Comparison of ENCODE assay signal across 1 fruit fly cellular context in the genomic region with DNA sequence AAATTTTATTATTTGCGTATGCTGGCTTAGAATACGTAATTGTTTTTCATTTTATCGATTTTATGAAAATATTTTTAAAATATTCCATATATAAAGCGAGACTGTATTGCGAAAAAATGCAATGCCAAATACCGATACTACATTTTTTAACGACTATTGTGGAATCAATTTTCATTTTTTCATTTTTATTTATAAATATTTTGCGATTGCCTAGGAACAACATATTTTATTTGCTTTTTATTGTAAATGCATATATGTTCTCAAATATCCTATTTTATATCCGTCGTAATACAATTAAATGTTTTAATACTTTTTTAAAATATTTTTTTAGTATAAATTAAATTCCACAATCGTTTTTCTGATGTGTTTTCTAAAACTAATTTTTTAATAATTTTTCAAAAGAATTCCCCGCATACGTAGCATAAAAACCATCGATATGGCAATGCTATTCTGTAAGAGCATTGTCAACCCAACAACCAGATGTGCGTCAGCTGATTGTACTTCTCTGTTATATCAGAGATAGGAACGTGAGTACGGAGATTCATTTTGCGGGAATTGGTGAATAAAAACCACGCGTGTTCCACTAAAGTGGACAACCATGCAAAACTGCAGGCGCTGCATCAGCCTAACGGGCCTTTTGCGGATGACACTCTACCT.
TF ChIP-seq lines count a peak whose summit lies in the region.

A gene (plus strand): TSS at position 489 of the 657 bp plus-strand sequence.

TF ChIP-seq in whole organism, embryonic, 481 proteins besides CTCF, POLR2A, EP300 and RAD21 (continued from another document):
- TF ChIP-seq stwl (tag; optimal IDR thresholded peaks at IDR 0.05; lab: Kevin White, UChicago) (no peak), HLH3B (GFP tag; IDR thresholded peaks at IDR 0.05; lab: Robert Waterston, UW) (peak; percentile 45; the same call in 1 of the 2 replicates), CG10274 (GFP tag; optimal IDR thresholded peaks at IDR 0.05; lab: Kevin White, UChicago) (no peak), sob (GFP tag; IDR thresholded peaks at IDR 0.05; lab: Robert Waterston, UW) (0 out of 2 replicates have a peak, but pooled peaks have one; percentile 23), salm (tag; optimal IDR thresholded peaks at IDR 0.05; lab: Kevin White, UChicago) (no peak), gfzf (GFP tag; optimal IDR thresholded peaks at IDR 0.05; lab: Kevin White, UChicago) (no peak), Stat92E (GFP tag; optimal IDR thresholded peaks at IDR 0.05; lab: Kevin White, UChicago) (no peak), CG30403 (GFP tag; optimal IDR thresholded peaks at IDR 0.05; lab: Kevin White, UChicago) (peak; percentile 28), CG14441 (GFP tag; IDR thresholded peaks at IDR 0.05; lab: Robert Waterston, UW) (no peak), CG10431 (GFP tag; optimal IDR thresholded peaks at IDR 0.05; lab: Kevin White, UChicago) (no peak), H15 (GFP tag; IDR thresholded peaks at IDR 0.05; lab: Robert Waterston, UW) (no peak), chinmo (GFP tag; IDR thresholded peaks at IDR 0.05; lab: Robert Waterston, UW; ENCODE audit: partially characterized antibody) (0 out of 4 replicates have a peak, but pooled peaks have one; percentile 14), pfk (GFP tag; optimal IDR thresholded peaks at IDR 0.05; lab: Kevin White, UChicago) (peak; percentile 17), vnd (GFP tag; IDR thresholded peaks at IDR 0.05; lab: Robert Waterston, UW; ENCODE audit: partially characterized antibody) (no peak), fd3F (GFP tag; optimal IDR thresholded peaks at IDR 0.05; lab: Kevin White, UChicago) (peak; percentile 25), CG18262 (tag; optimal IDR thresholded peaks at IDR 0.05; lab: Kevin White, UChicago) (peak; percentile 70), prd (optimal IDR thresholded peaks at IDR 0.05; lab: Kevin White, UChicago) (no peak), prd (GFP tag; IDR thresholded peaks at IDR 0.05; lab: Robert Waterston, UW) (peak; percentile 49; the same call in 1 of the 3 replicates), Nf-YC (tag; optimal IDR thresholded peaks at IDR 0.05; lab: Kevin White, UChicago) (peak; percentile 63), Bdp1 (GFP tag; optimal IDR thresholded peaks at IDR 0.05; lab: Kevin White, UChicago) (no peak), CG5245 (GFP tag; optimal IDR thresholded peaks at IDR 0.05; lab: Kevin White, UChicago) (no peak), Aef1 (GFP tag; IDR thresholded peaks at IDR 0.05; lab: Robert Waterston, UW) (no peak), slp2 (GFP tag; optimal IDR thresholded peaks at IDR 0.05; lab: Kevin White, UChicago) (no peak), D (optimal IDR thresholded peaks at IDR 0.05; lab: Kevin White, UChicago) (no peak), D (GFP tag; optimal IDR thresholded peaks at IDR 0.05; lab: Kevin White, UChicago) (no peak), slou (GFP tag; optimal IDR thresholded peaks at IDR 0.05; lab: Kevin White, UChicago) (no peak), CG33557 (GFP tag; optimal IDR thresholded peaks at IDR 0.05; lab: Kevin White, UChicago) (no peak), HmgZ (tag; optimal IDR thresholded peaks at IDR 0.05; lab: Kevin White, UChicago) (peak; percentile 23), zfh1 (GFP tag; IDR thresholded peaks at IDR 0.05; lab: Robert Waterston, UW) (no peak), pan (optimal IDR thresholded peaks at IDR 0.05; lab: Kevin White, UChicago) (no peak), pan (GFP tag; optimal IDR thresholded peaks at IDR 0.05 in 1 of 2, IDR thresholded peaks at IDR 0.05 in 1 of 2) (peak in 1 of 2 experiments; percentile 36), CG17328 (GFP tag; IDR thresholded peaks at IDR 0.05; lab: Robert Waterston, UW) (peak; percentile 15; the same call in 1 of the 2 replicates), Xbp1 (GFP tag; optimal IDR thresholded peaks at IDR 0.05; lab: Kevin White, UChicago) (peak; percentile 6), CG18011 (GFP tag; optimal IDR thresholded peaks at IDR 0.05; lab: Kevin White, UChicago) (no peak), gem (tag; optimal IDR thresholded peaks at IDR 0.05; lab: Kevin White, UChicago) (peak; percentile 69), CG4617 (GFP tag; optimal IDR thresholded peaks at IDR 0.05; lab: Kevin White, UChicago; ENCODE audit: borderline replicate concordance) (peak; percentile 16), pros (GFP tag; optimal IDR thresholded peaks at IDR 0.05; lab: Kevin White, UChicago) (no peak), run (tag; optimal IDR thresholded peaks at IDR 0.05; lab: Kevin White, UChicago) (no peak), tap (tag; optimal IDR thresholded peaks at IDR 0.05; lab: Kevin White, UChicago) (no peak), CG1233 (GFP tag; optimal IDR thresholded peaks at IDR 0.05; lab: Kevin White, UChicago) (peak; percentile 47), CG5953 (GFP tag; IDR thresholded peaks at IDR 0.05; lab: Robert Waterston, UW) (no peak), CG15601 (tag; optimal IDR thresholded peaks at IDR 0.05; lab: Kevin White, UChicago) (peak; percentile 8), caup (GFP tag; optimal IDR thresholded peaks at IDR 0.05; lab: Kevin White, UChicago; ENCODE audit: severe bottlenecking) (peak; percentile 7), unpg (GFP tag; optimal IDR thresholded peaks at IDR 0.05; lab: Kevin White, UChicago) (peak; percentile 18), fd64A (GFP tag; optimal IDR thresholded peaks at IDR 0.05; lab: Kevin White, UChicago) (no peak), chm (GFP tag; IDR thresholded peaks at IDR 0.05; lab: Robert Waterston, UW) (no peak), row (GFP tag; IDR thresholded peaks at IDR 0.05; lab: Robert Waterston, UW) (peak; percentile 50), bcd (GFP tag; optimal IDR thresholded peaks at IDR 0.05; lab: Kevin White, UChicago) (peak; percentile 30)
